Worm (Caenorhabditis elegans): ENCODE data around the gene Y47D3A.13.

The Y47D3A.13 gene

ce11 chrIII:11195140-11195539 lies 28.8 kb downstream of the Y47D3A.13 start, which contains the start of gene tra-1:
Gene tra-1, minus strand, starts transcription at chrIII:11195201.
- peak; percentile 75 for TF ChIP-seq madf-6 (GFP tag; IDR thresholded peaks at IDR 0.05)
- TF ChIP-seq hmg-1.2 (GFP tag; IDR thresholded peaks at IDR 0.05), result no peak
- TF ChIP-seq ccch-3 (GFP tag; optimal IDR thresholded peaks at IDR 0.05), result no peak
- TF ChIP-seq lin-54 (GFP tag; optimal IDR thresholded peaks at IDR 0.05), result peak; percentile 37
- no peak for TF ChIP-seq madf-3 (GFP tag; IDR thresholded peaks at IDR 0.05)
- TF ChIP-seq lir-1 (GFP tag; conservative IDR thresholded peaks at IDR 0.05), result no peak
- peak; percentile 81 for TF ChIP-seq F33H1.4 (GFP tag; IDR thresholded peaks at IDR 0.05)
- no peak for TF ChIP-seq ztf-26 (tag; optimal IDR thresholded peaks at IDR 0.05)
- TF ChIP-seq egl-18 (GFP tag; IDR thresholded peaks at IDR 0.05), result no peak
- TF ChIP-seq ceh-40 (GFP tag; IDR thresholded peaks at IDR 0.05), result no peak
- TF ChIP-seq snpc-4 (GFP tag; optimal IDR thresholded peaks at IDR 0.05), result no peak
- no peak for TF ChIP-seq snpc-4 (tag; optimal IDR thresholded peaks at IDR 0.05)
- no peak for TF ChIP-seq ceh-58 (GFP tag; IDR thresholded peaks at IDR 0.05)
- TF ChIP-seq akir-1 (GFP tag; optimal IDR thresholded peaks at IDR 0.05), result no peak
- TF ChIP-seq ekl-4 (GFP tag; IDR thresholded peaks at IDR 0.05), result no peak
- TF ChIP-seq sptf-2 (GFP tag; optimal IDR thresholded peaks at IDR 0.05), result no peak
- TF ChIP-seq unc-62 (GFP tag; optimal IDR thresholded peaks at IDR 0.05), result no peak
- TF ChIP-seq efl-1 (GFP tag; optimal IDR thresholded peaks at IDR 0.05), result peak; percentile 4
- TF ChIP-seq madf-8 (GFP tag; conservative IDR thresholded peaks at IDR 0.05), result peak; percentile 17; the same call in 1 of the 2 replicates
- TF ChIP-seq nhr-27 (tag; optimal IDR thresholded peaks at IDR 0.05), result no peak
- TF ChIP-seq nhr-90 (tag; optimal IDR thresholded peaks at IDR 0.05), result no peak
- TF ChIP-seq ZK185.1 (tag; optimal IDR thresholded peaks at IDR 0.05; ENCODE audit: poor library complexity, severe bottlenecking), result no peak
- peak; percentile 79 for TF ChIP-seq lsl-1 (GFP tag; optimal IDR thresholded peaks at IDR 0.05)
- peak; percentile 73 for TF ChIP-seq xnd-1 (tag; optimal IDR thresholded peaks at IDR 0.05)
- TF ChIP-seq rcor-1 (GFP tag; IDR thresholded peaks at IDR 0.05), result no peak
- TF ChIP-seq Y56A3A.18 (GFP tag; IDR thresholded peaks at IDR 0.05), result no peak
- no peak for TF ChIP-seq T26A5.8 (tag; optimal IDR thresholded peaks at IDR 0.05)
- no peak for TF ChIP-seq F57A8.1 (GFP tag; optimal IDR thresholded peaks at IDR 0.05)
- no peak for TF ChIP-seq ceh-91 (GFP tag; IDR thresholded peaks at IDR 0.05)
- no peak for TF ChIP-seq attf-6 (GFP tag; IDR thresholded peaks at IDR 0.05)
- no peak for TF ChIP-seq pha-4 (tag; optimal IDR thresholded peaks at IDR 0.05)
- no peak for TF ChIP-seq lin-35 (GFP tag; optimal IDR thresholded peaks at IDR 0.05)

DNA sequence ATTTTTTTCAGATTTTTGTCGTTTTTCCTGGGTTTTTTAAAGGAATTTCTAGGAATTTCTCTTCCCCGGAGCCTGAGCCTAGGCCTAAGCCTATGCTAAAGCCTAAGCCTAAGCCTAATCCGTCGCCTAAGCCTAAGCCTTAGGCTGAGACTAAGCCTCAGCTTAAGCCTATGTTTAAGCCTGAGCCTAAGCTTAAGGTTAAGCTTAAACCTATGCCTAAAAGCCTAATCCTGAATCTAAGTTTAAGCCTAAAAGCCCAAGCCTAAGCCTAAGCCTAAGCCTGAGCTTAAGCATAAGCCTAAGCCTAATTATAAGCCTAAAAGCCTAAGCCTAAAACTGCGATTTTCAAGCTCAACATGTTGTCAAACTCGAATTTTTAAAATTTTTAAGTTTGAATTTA lies 29.8 kb downstream of the Y47D3A.13 start:
- 0 out of 2 replicates have a peak, but pooled peaks have one; percentile 44 for TF ChIP-seq F37B4.10 (GFP tag; IDR thresholded peaks at IDR 0.05)
- TF ChIP-seq zim-3 (tag; optimal IDR thresholded peaks at IDR 0.05), result no peak

- TF ChIP-seq tbp1 (GFP tag; optimal IDR thresholded peaks at IDR 0.05) (no peak), fkh-3 (tag; optimal IDR thresholded peaks at IDR 0.05) (no peak), dox-1 (GFP tag; IDR thresholded peaks at IDR 0.05) (0 out of 2 replicates have a peak, but pooled peaks have one; percentile 14), nhr-80 (tag; optimal IDR thresholded peaks at IDR 0.05) (peak; percentile 86), B0035.1 (tag; optimal IDR thresholded peaks at IDR 0.05) (no peak), F52B5.7 (tag; optimal IDR thresholded peaks at IDR 0.05) (no peak), T26A5.8 (tag; optimal IDR thresholded peaks at IDR 0.05) (no peak), hlh-26 (GFP tag; conservative IDR thresholded peaks at IDR 0.05) (no peak)
Measured at ce11 chrIII:11193251-11193650, 30.7 kb downstream of the Y47D3A.13 start.

Data from whole organism, young adult.